Worm (Caenorhabditis elegans): Measurements from ENCODE around the gene C18B12.4.

ce11 chrX:15079406-15079805, 39.0 kb upstream of the C18B12.4 start:
- no peak for TF ChIP-seq egl-27 (tag; optimal IDR thresholded peaks at IDR 0.05)
- no peak for TF ChIP-seq ztf-11 (tag; optimal IDR thresholded peaks at IDR 0.05)
- TF ChIP-seq lin-39 (tag; optimal IDR thresholded peaks at IDR 0.05), result no peak
- no peak for TF ChIP-seq pqm-1 (tag; optimal IDR thresholded peaks at IDR 0.05)
- no peak for TF ChIP-seq elt-1 (tag; optimal IDR thresholded peaks at IDR 0.05)
- TF ChIP-seq ceh-28 (tag; optimal IDR thresholded peaks at IDR 0.05), result no peak

Data from whole organism, L3 larva.